Worm (Caenorhabditis elegans) whole organism, mixed stage, embryonic: ENCODE measurements around the gene algn-8.

Source experiments
- drap-1 ChIP-seq: fragments of 200-800 bp; sonication (Bioruptor generic); optimal IDR thresholded peaks from 3 replicates; lab custom pipeline; 2018; ENCODE audit warnings: mild to moderate bottlenecking, missing genetic modification characterization, missing compliant biosample characterization
- elt-3 ChIP-seq: fragments of 150-350 bp; optimal IDR thresholded peaks from 2 replicates; lab custom pipeline; 2014; ENCODE audit warnings: missing biosample characterization, missing genetic modification characterization
- lin-13 ChIP-seq: fragments of 150-350 bp; optimal IDR thresholded peaks from 2 replicates; lab custom pipeline; 2014; ENCODE audit warnings: missing biosample characterization, missing genetic modification characterization
- nhr-237 ChIP-seq: fragments of 150-350 bp; optimal IDR thresholded peaks from 2 replicates; lab custom pipeline; 2014; ENCODE audit warnings: missing biosample characterization, missing genetic modification characterization
- unc-39 ChIP-seq: fragments of 150-350 bp; optimal IDR thresholded peaks from 2 replicates; lab custom pipeline; 2014; ENCODE audit warnings: missing biosample characterization, missing genetic modification characterization

- TF ChIP-seq unc-39: no peak
- TF ChIP-seq lin-13 (tag; lab: Kevin White, UChicago): no peak
- no peak for TF ChIP-seq nhr-237 (tag; lab: Kevin White, UChicago)
- no peak for TF ChIP-seq drap-1
- TF ChIP-seq elt-3 (tag; lab: Kevin White, UChicago): no peak
Measured at ce11 chrII:9933947-9934383, 47.7 kb upstream of the algn-8 start.
